Worm (Caenorhabditis elegans): ENCODE measurements around the gene cutl-29.

DNA sequence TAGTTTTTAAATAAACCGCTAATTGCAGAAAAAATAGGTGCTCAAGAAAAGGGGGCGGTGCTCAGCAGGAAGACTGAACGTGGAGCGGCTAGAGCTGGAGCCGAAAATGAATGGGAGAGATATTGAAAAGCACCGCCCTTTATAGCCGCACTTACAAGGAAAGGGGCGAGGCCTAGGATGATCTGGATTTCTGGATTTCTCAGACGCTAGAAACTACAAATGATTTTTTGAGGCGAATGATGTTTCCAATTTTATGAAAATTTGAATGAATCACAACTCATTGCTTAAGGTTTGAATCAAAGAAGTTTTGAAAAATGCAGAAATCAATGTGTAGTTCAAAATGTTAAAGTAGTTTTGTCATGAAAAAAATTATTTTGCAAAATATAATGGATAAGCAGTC lies 45.9 kb downstream of the cutl-29 start, which contains the start of gene K02A6.2:
- TF ChIP-seq him-1 (tag; optimal IDR thresholded peaks at IDR 0.05) (no peak), W03F9.2 (tag; optimal IDR thresholded peaks at IDR 0.05) (no peak)

Data from whole organism, L4/young adult.